Fruit fly (Drosophila melanogaster) Kc167 (cell line): ENCODE results near the gene CG32246.

Experiments
- Myc ChIP-seq: fragments of >200 bp; optimal IDR thresholded peaks from 2 replicates; lab custom pipeline; 2017; ENCODE audit warnings: missing external identifiers
- insv ChIP-seq: fragments of >200 bp; optimal IDR thresholded peaks from 3 replicates; lab custom pipeline; 2018; ENCODE audit warnings: missing external identifiers
- psq ChIP-seq: fragments of >200 bp; optimal IDR thresholded peaks from 2 replicates; lab custom pipeline; 2017; ENCODE audit warnings: missing external identifiers

- TF ChIP-seq insv (lab: Kevin White, UChicago) (no peak), psq (lab: Kevin White, UChicago) (no peak), Myc (no peak)
Measured at dm6 chr3L:4607653-4608052, 13.4 kb upstream of the CG32246 start.
